Fruit fly (Drosophila melanogaster) whole organism, embryonic: ENCODE results near the gene CG34303.

Source experiments
- Abd-B ChIP-seq: fragments of 200-800 bp; sonication (Bioruptor generic); optimal IDR thresholded peaks from 2 replicates; lab custom pipeline; 2018; ENCODE audit warnings: missing biosample characterization, mild to moderate bottlenecking, missing genetic modification characterization, moderate library complexity
- Bteb2 ChIP-seq: fragments of 200-800 bp; sonication (Bioruptor generic); optimal IDR thresholded peaks from 2 replicates; lab custom pipeline; 2016; ENCODE audit warnings: missing biosample characterization, missing genetic modification characterization
- CG10209 ChIP-seq: fragments of 200-800 bp; sonication (Bioruptor generic); optimal IDR thresholded peaks from 3 replicates; lab custom pipeline; 2017; ENCODE audit warnings: missing biosample characterization, mild to moderate bottlenecking, missing genetic modification characterization, missing genetic modification reagents
- CG10274 ChIP-seq: fragments of 200-800 bp; sonication (Bioruptor generic); optimal IDR thresholded peaks from 3 replicates; lab custom pipeline; 2017; ENCODE audit warnings: missing biosample characterization, mild to moderate bottlenecking, missing genetic modification characterization
- CG10462 ChIP-seq: fragments of 200-800 bp; sonication (Bioruptor generic); optimal IDR thresholded peaks from 2 replicates; lab custom pipeline; 2016; ENCODE audit warnings: missing biosample characterization, missing genetic modification characterization
- CG11093 ChIP-seq: fragments of 200-800 bp; sonication (Bioruptor generic); IDR thresholded peaks from 3 replicates; pipeline ENCODE4 v1.3.6; 2022; ENCODE audit warnings: missing biosample characterization, missing genetic modification characterization
- CG12219 ChIP-seq: fragments of 200-800 bp; sonication (Bioruptor generic); optimal IDR thresholded peaks from 3 replicates; lab custom pipeline; 2018; ENCODE audit warnings: missing biosample characterization, mild to moderate bottlenecking, missing genetic modification characterization
- CG12299 ChIP-seq: fragments of 200-800 bp; sonication (Bioruptor generic); optimal IDR thresholded peaks from 2 replicates; lab custom pipeline; 2018; ENCODE audit warnings: missing biosample characterization, mild to moderate bottlenecking, missing genetic modification characterization
- CG12769 ChIP-seq: fragments of 200-800 bp; sonication (Bioruptor generic); optimal IDR thresholded peaks from 2 replicates; lab custom pipeline; 2019; ENCODE audit warnings: missing biosample characterization, mild to moderate bottlenecking, missing genetic modification characterization, moderate library complexity
- CG13287 ChIP-seq: fragments of 200-800 bp; sonication (Bioruptor generic); IDR thresholded peaks from 2 replicates; pipeline ENCODE4 v1.3.6; 2022; ENCODE audit warnings: missing biosample characterization, missing genetic modification characterization; ENCODE audit not compliant: partially characterized antibody
- CG1647 ChIP-seq: fragments of 200-800 bp; sonication (Bioruptor generic); optimal IDR thresholded peaks from 3 replicates; lab custom pipeline; 2016; ENCODE audit warnings: missing biosample characterization, missing genetic modification characterization
- CG17385 ChIP-seq: fragments of 200-800 bp; sonication (Bioruptor generic); optimal IDR thresholded peaks from 3 replicates; lab custom pipeline; 2018; ENCODE audit warnings: missing biosample characterization, mild to moderate bottlenecking, missing genetic modification characterization
- CG2199 ChIP-seq: fragments of 200-800 bp; sonication (Bioruptor generic); IDR thresholded peaks from 3 replicates; pipeline ENCODE4 v1.3.6; 2022; ENCODE audit warnings: missing biosample characterization, missing genetic modification characterization
- CG34422 ChIP-seq: fragments of 200-800 bp; sonication (Bioruptor generic); IDR thresholded peaks from 3 replicates; pipeline ENCODE4 v1.3.6; 2022; ENCODE audit warnings: missing biosample characterization, missing genetic modification characterization
- CG3995 ChIP-seq: fragments of 200-800 bp; sonication (Bioruptor generic); optimal IDR thresholded peaks from 3 replicates; lab custom pipeline; 2016; ENCODE audit warnings: missing biosample characterization, missing genetic modification characterization
- CG4360 ChIP-seq: fragments of 200-800 bp; sonication (Bioruptor generic); IDR thresholded peaks from 2 replicates; pipeline ENCODE4 v1.3.6; 2022; ENCODE audit warnings: missing biosample characterization, missing genetic modification characterization
- CG4820 ChIP-seq: fragments of 200-800 bp; sonication (Bioruptor generic); optimal IDR thresholded peaks from 3 replicates; lab custom pipeline; 2016; ENCODE audit warnings: missing biosample characterization, missing genetic modification characterization
- CG7372 ChIP-seq: fragments of 200-800 bp; sonication (Bioruptor generic); IDR thresholded peaks from 2 replicates; pipeline ENCODE4 v1.3.6; 2022; ENCODE audit warnings: missing biosample characterization, missing genetic modification characterization
- CG7839 ChIP-seq: fragments of 200-800 bp; sonication (Bioruptor generic); optimal IDR thresholded peaks from 3 replicates; lab custom pipeline; 2018; ENCODE audit warnings: missing biosample characterization, mild to moderate bottlenecking, missing genetic modification characterization, moderate library complexity
- CG8290 ChIP-seq, 3 experiments: fragments of 200-800 bp; sonication (Bioruptor generic); optimal IDR thresholded peaks; 2 replicates each; lab custom pipeline; 2016 to 2019; ENCODE audit warnings: missing biosample characterization in 3 of 3, missing genetic modification characterization in 3 of 3, mild to moderate bottlenecking in 2 of 3, moderate library complexity in 1 of 3
- CG8359 ChIP-seq: fragments of 200-800 bp; sonication (Bioruptor generic); optimal IDR thresholded peaks from 2 replicates; lab custom pipeline; 2017; ENCODE audit warnings: missing biosample characterization, mild to moderate bottlenecking, missing genetic modification characterization, borderline replicate concordance
- CrebB ChIP-seq: fragments of 200-800 bp; sonication (Bioruptor generic); optimal IDR thresholded peaks from 3 replicates; lab custom pipeline; 2018; ENCODE audit warnings: missing biosample characterization, mild to moderate bottlenecking, missing genetic modification characterization
- Dad ChIP-seq: fragments of 200-800 bp; sonication (Bioruptor generic); optimal IDR thresholded peaks from 3 replicates; lab custom pipeline; 2016; ENCODE audit warnings: missing biosample characterization, missing genetic modification characterization
- Fer2 ChIP-seq: fragments of 200-800 bp; sonication (Bioruptor generic); optimal IDR thresholded peaks from 2 replicates; lab custom pipeline; 2018; ENCODE audit warnings: missing biosample characterization, mild to moderate bottlenecking, missing genetic modification characterization, moderate library complexity
- GATAe ChIP-seq: fragments of 200-800 bp; sonication (Bioruptor generic); conservative IDR thresholded peaks from 2 replicates; pipeline ENCODE4 v1.3.6; 2022; ENCODE audit warnings: missing biosample characterization, missing genetic modification characterization
- HLHmδ ChIP-seq: fragments of 200-800 bp; sonication (Bioruptor generic); optimal IDR thresholded peaks from 2 replicates; lab custom pipeline; 2018; ENCODE audit warnings: missing biosample characterization, mild to moderate bottlenecking, missing genetic modification characterization, moderate library complexity
- Hr3 ChIP-seq: fragments of 200-800 bp; sonication (Bioruptor generic); optimal IDR thresholded peaks from 3 replicates; lab custom pipeline; 2016; ENCODE audit warnings: missing biosample characterization, missing genetic modification characterization
- Kr ChIP-seq: fragments of 200-800 bp; sonication (Bioruptor generic); optimal IDR thresholded peaks from 2 replicates; lab custom pipeline; 2017; ENCODE audit warnings: missing biosample characterization, mild to moderate bottlenecking, missing genetic modification characterization
- Nf-YC ChIP-seq: fragments of 200-800 bp; optimal IDR thresholded peaks from 3 replicates; lab custom pipeline; 2019; ENCODE audit warnings: missing biosample characterization, mild to moderate bottlenecking, missing genetic modification characterization, moderate library complexity
- Pdp1 ChIP-seq, 2 experiments: fragments of 200-800 bp; sonication (Bioruptor generic); optimal IDR thresholded peaks; 3 replicates each; lab custom pipeline; 2016; ENCODE audit warnings: missing biosample characterization in 2 of 2, missing genetic modification characterization in 2 of 2, mild to moderate bottlenecking in 1 of 2, moderate library complexity in 1 of 2
- Scr ChIP-seq: fragments of 200-800 bp; sonication (Bioruptor generic); IDR thresholded peaks from 2 replicates; pipeline ENCODE4 v1.3.6; 2022; ENCODE audit warnings: missing biosample characterization, missing genetic modification characterization; ENCODE audit not compliant: partially characterized antibody
- Sry-δ ChIP-seq: fragments of 200-800 bp; sonication (Bioruptor generic); optimal IDR thresholded peaks from 2 replicates; lab custom pipeline; 2016; ENCODE audit warnings: missing biosample characterization, missing genetic modification characterization
- ac ChIP-seq: fragments of 200-800 bp; sonication (Bioruptor generic); optimal IDR thresholded peaks from 3 replicates; lab custom pipeline; 2017; ENCODE audit warnings: missing biosample characterization, mild to moderate bottlenecking, missing genetic modification characterization
- amos ChIP-seq: fragments of 200-800 bp; sonication (Bioruptor generic); IDR thresholded peaks from 2 replicates; pipeline ENCODE4 v1.3.6; 2022; ENCODE audit warnings: missing biosample characterization, missing genetic modification characterization; ENCODE audit not compliant: partially characterized antibody
- ase ChIP-seq: fragments of 200-800 bp; sonication (Bioruptor generic); IDR thresholded peaks from 3 replicates; pipeline ENCODE4 v1.3.6; 2022; ENCODE audit warnings: missing biosample characterization, missing genetic modification characterization
- bab2 ChIP-seq: fragments of 200-800 bp; sonication (Bioruptor generic); optimal IDR thresholded peaks from 2 replicates; lab custom pipeline; 2016; ENCODE audit warnings: missing biosample characterization, missing genetic modification characterization
- chif ChIP-seq, 2 experiments: fragments of 200-800 bp; sonication (Bioruptor generic); optimal IDR thresholded peaks; 3 replicates each; lab custom pipeline; 2016; ENCODE audit warnings: missing biosample characterization in 2 of 2, missing genetic modification characterization in 2 of 2
- dmrt99B ChIP-seq: fragments of 200-800 bp; sonication (Bioruptor generic); optimal IDR thresholded peaks from 2 replicates; lab custom pipeline; 2018; ENCODE audit warnings: missing biosample characterization, mild to moderate bottlenecking, missing genetic modification characterization, moderate library complexity
- fd3F ChIP-seq: fragments of 200-800 bp; sonication (Bioruptor generic); optimal IDR thresholded peaks from 2 replicates; lab custom pipeline; 2018; ENCODE audit warnings: missing biosample characterization, mild to moderate bottlenecking, missing genetic modification characterization, moderate library complexity
- gem ChIP-seq: fragments of 200-800 bp; sonication (Bioruptor generic); optimal IDR thresholded peaks from 2 replicates; lab custom pipeline; 2019; ENCODE audit warnings: missing biosample characterization, mild to moderate bottlenecking, missing genetic modification characterization, moderate library complexity
- gsb ChIP-seq: fragments of 200-800 bp; sonication (Bioruptor generic); IDR thresholded peaks from 2 replicates; pipeline ENCODE4 v1.3.6; 2022; ENCODE audit warnings: missing biosample characterization, missing genetic modification characterization
- ham ChIP-seq: fragments of 200-800 bp; sonication (Bioruptor generic); IDR thresholded peaks from 2 replicates; pipeline ENCODE4 v1.3.6; 2022; ENCODE audit warnings: missing biosample characterization, missing genetic modification characterization
- jigr1 ChIP-seq: fragments of 200-800 bp; sonication (Bioruptor generic); IDR thresholded peaks from 3 replicates; pipeline ENCODE4 v1.3.6; 2022; ENCODE audit warnings: missing biosample characterization, missing genetic modification characterization
- lov ChIP-seq, 2 experiments: fragments of 200-800 bp in 1 of 2; fragments of >200 bp in 1 of 2; sonication (Bioruptor generic) in 1 of 2; IDR thresholded peaks in 1 of 2; optimal IDR thresholded peaks in 1 of 2; 2 replicates in 1 of 2; 3 replicates in 1 of 2; pipeline versions ENCODE4 v1.3.6 to Lab custom; 2017 to 2022; ENCODE audit warnings: missing biosample characterization in 1 of 2, missing genetic modification characterization in 1 of 2
- p53 ChIP-seq: fragments of 200-800 bp; sonication (Bioruptor generic); optimal IDR thresholded peaks from 2 replicates; lab custom pipeline; 2016; ENCODE audit warnings: missing biosample characterization, missing genetic modification characterization
- pnt ChIP-seq: fragments of 200-800 bp; sonication (Bioruptor generic); optimal IDR thresholded peaks from 3 replicates; lab custom pipeline; 2016; ENCODE audit warnings: missing biosample characterization, missing genetic modification characterization
- sima ChIP-seq: fragments of 200-800 bp; sonication (Bioruptor generic); optimal IDR thresholded peaks from 2 replicates; lab custom pipeline; 2016; ENCODE audit warnings: missing biosample characterization, missing genetic modification characterization
- sqz ChIP-seq: fragments of 200-800 bp; sonication (Bioruptor generic); optimal IDR thresholded peaks from 3 replicates; lab custom pipeline; 2018; ENCODE audit warnings: missing biosample characterization, mild to moderate bottlenecking, missing genetic modification characterization
- zen ChIP-seq: fragments of 200-800 bp; sonication (Bioruptor generic); optimal IDR thresholded peaks from 3 replicates; lab custom pipeline; 2018; ENCODE audit warnings: missing biosample characterization, mild to moderate bottlenecking, missing genetic modification characterization, moderate library complexity
- zfh1 ChIP-seq: fragments of 200-800 bp; sonication (Bioruptor generic); IDR thresholded peaks from 3 replicates; pipeline ENCODE4 v1.3.6; 2022; ENCODE audit warnings: missing biosample characterization, missing genetic modification characterization

CG34303 gene

dm6 chr3R:10132906-10133416 lies 18.7 kb downstream of the CG34303 start (continued):
- TF ChIP-seq HLHmδ (GFP tag; lab: Kevin White, UChicago), result no peak
- no peak for TF ChIP-seq chif (GFP tag; optimal IDR thresholded peaks at IDR 0.05; lab: Kevin White, UChicago)
- no peak for TF ChIP-seq ase (GFP tag; lab: Robert Waterston, UW)
- TF ChIP-seq CG11093 (GFP tag; lab: Robert Waterston, UW), result no peak
- no peak for TF ChIP-seq Abd-B (GFP tag; lab: Kevin White, UChicago)
- TF ChIP-seq ham, result no peak
- TF ChIP-seq Pdp1 (GFP tag; optimal IDR thresholded peaks at IDR 0.05; lab: Kevin White, UChicago), result no peak
- TF ChIP-seq CG10462, result no peak
- TF ChIP-seq CrebB (tag; lab: Kevin White, UChicago), result no peak
- no peak for TF ChIP-seq CG12219 (GFP tag; lab: Kevin White, UChicago)
- TF ChIP-seq zfh1 (GFP tag; lab: Robert Waterston, UW), result no peak
- no peak for TF ChIP-seq CG3995
- TF ChIP-seq CG7839 (tag; lab: Kevin White, UChicago), result no peak
- TF ChIP-seq p53, result no peak
- TF ChIP-seq CG8359 (GFP tag; lab: Kevin White, UChicago), result no peak
- TF ChIP-seq CG17385 (GFP tag; lab: Kevin White, UChicago), result no peak
- peak; percentile 33 for TF ChIP-seq dmrt99B (tag; lab: Kevin White, UChicago)
- TF ChIP-seq sima (GFP tag; lab: Kevin White, UChicago), result no peak
- no peak for TF ChIP-seq CG34422
- TF ChIP-seq CG2199 (GFP tag; lab: Robert Waterston, UW), result no peak
- no peak for TF ChIP-seq pnt (GFP tag; lab: Kevin White, UChicago)
- no peak for TF ChIP-seq Dad (GFP tag; lab: Kevin White, UChicago)
- no peak for TF ChIP-seq Fer2
- TF ChIP-seq sqz (GFP tag; lab: Kevin White, UChicago), result no peak
- no peak for TF ChIP-seq Nf-YC (tag; lab: Kevin White, UChicago)
- TF ChIP-seq fd3F (GFP tag; lab: Kevin White, UChicago), result no peak
- no peak for TF ChIP-seq CG13287 (GFP tag; lab: Robert Waterston, UW)
- TF ChIP-seq gsb, result no peak
- TF ChIP-seq CG7372 (GFP tag; lab: Robert Waterston, UW), result no peak
- no peak for TF ChIP-seq zen
- no peak for TF ChIP-seq Kr (GFP tag; lab: Kevin White, UChicago)
- TF ChIP-seq jigr1 (GFP tag; lab: Robert Waterston, UW), result no peak
- no peak for TF ChIP-seq Bteb2 (GFP tag; lab: Kevin White, UChicago)
- no peak for TF ChIP-seq CG1647 (GFP tag; lab: Kevin White, UChicago)
- TF ChIP-seq bab2 (GFP tag; lab: Kevin White, UChicago), result no peak
- peak; percentile 51 for TF ChIP-seq CG10274
- no peak for TF ChIP-seq CG10209 (GFP tag; lab: Kevin White, UChicago)
- TF ChIP-seq Scr (GFP tag; lab: Robert Waterston, UW), result no peak
- TF ChIP-seq CG12769 (tag; lab: Kevin White, UChicago), result no peak
- TF ChIP-seq ac (GFP tag; lab: Kevin White, UChicago), result no peak
- TF ChIP-seq GATAe (GFP tag; lab: Robert Waterston, UW), result no peak
- no peak for TF ChIP-seq amos
- no peak for TF ChIP-seq CG12299 (tag; lab: Kevin White, UChicago)
- TF ChIP-seq lov (optimal IDR thresholded peaks at IDR 0.05; lab: Kevin White, UChicago), result no peak
- TF ChIP-seq lov (GFP tag; IDR thresholded peaks at IDR 0.05; lab: Robert Waterston, UW), result no peak
- peak; percentile 99 for TF ChIP-seq CG4360
- TF ChIP-seq CG8290 (GFP tag; optimal IDR thresholded peaks at IDR 0.05; lab: Kevin White, UChicago), result no peak
- no peak for TF ChIP-seq CG8290 (tag; optimal IDR thresholded peaks at IDR 0.05; lab: Kevin White, UChicago)
- no peak for TF ChIP-seq CG4820 (GFP tag; lab: Kevin White, UChicago)
- TF ChIP-seq gem (tag; lab: Kevin White, UChicago), result peak; percentile 46
- no peak for TF ChIP-seq Hr3 (GFP tag; lab: Kevin White, UChicago)
- no peak for TF ChIP-seq Sry-δ (GFP tag; lab: Kevin White, UChicago)
